Worm (Caenorhabditis elegans): ENCODE data around the gene nlp-16.

ce11 chrIV:6282143-6282542 lies 22.5 kb upstream of the nlp-16 start, which contains the start of gene srv-32:
- TF ChIP-seq elt-2 (tag; optimal IDR thresholded peaks at IDR 0.05) (no peak), ref-2 (tag; optimal IDR thresholded peaks at IDR 0.05) (no peak), dve-1 (tag; optimal IDR thresholded peaks at IDR 0.05) (no peak), unc-3 (GFP tag; conservative IDR thresholded peaks at IDR 0.05) (no peak), unc-3 (tag; optimal IDR thresholded peaks at IDR 0.05) (no peak), T23F11.4 (GFP tag; optimal IDR thresholded peaks at IDR 0.05) (no peak), ceh-6 (GFP tag; optimal IDR thresholded peaks at IDR 0.05) (no peak), C38D4.7 (GFP tag; optimal IDR thresholded peaks at IDR 0.05) (no peak), ama-1 (optimal IDR thresholded peaks at IDR 0.05) (no peak)
